Worm (Caenorhabditis elegans): ENCODE measurements around the gene F27D9.2.
A peak's percentile ranks its signal among the peaks of the same experiment; 100 is the strongest.
"Not testable (repeated sequence)": the region's sequence is repeated elsewhere in the genome, so short reads cannot be mapped to it uniquely, and the experiment has no call there.

Gene F27D9.2

DNA sequence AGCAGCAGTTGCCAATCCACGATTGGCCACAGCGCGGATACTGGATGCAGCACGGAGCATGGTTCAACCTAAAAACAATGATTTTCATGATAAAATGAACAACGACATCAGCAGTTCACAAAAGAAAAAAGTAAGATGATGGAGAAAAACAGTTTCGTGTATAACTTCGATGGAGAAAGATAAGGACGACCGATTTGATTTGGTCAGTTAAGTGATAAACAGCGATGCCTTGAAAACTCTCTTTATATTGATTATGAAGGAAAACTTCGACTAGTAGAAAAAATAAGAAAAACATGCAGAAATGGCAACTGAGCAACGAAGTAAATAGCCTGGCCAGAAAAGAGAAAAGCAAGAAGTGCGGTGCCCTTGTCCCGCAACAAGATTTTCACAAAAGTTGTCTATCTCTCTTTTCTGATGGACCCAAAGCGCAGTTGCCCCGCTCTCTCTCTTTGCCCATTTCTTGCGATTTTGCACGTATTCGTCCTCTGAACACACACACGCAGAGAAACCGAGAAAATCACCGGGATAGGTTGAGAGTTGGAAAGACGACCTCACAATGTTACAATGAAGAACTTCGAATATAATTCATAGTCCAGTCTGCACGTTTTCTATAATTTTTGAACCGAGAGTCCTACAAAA, 11.8 kb upstream of the F27D9.2 start, which contains the start of gene pcca-1:
pcca-1 (minus strand) TSS at position 68 of the 639 bp plus-strand sequence.
- TF ChIP-seq dao-5 (tag; optimal IDR thresholded peaks at IDR 0.05) (no peak), him-1 (tag; optimal IDR thresholded peaks at IDR 0.05) (no peak), W03F9.2 (tag; optimal IDR thresholded peaks at IDR 0.05) (no peak)

DNA sequence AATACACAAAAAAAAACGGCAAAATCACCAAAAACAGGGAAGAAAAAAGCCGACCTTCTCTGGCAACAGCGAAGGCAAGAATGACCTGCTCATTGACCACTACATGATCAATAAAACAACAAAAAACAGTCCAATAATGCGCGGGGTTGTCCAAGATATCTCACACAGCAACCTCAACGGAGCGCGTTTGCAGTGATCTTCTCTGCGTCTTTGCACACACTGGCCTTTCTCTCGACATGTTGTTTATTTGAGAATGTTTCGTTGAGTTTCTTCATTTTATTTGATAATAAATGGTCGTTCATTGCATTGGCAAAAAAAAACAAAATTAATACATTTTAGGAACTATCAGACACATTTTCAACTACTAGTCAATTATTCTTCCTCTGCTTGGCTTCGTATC, 11.2 kb upstream of the F27D9.2 start:
- TF ChIP-seq dao-5 (tag; optimal IDR thresholded peaks at IDR 0.05): no peak
- TF ChIP-seq W03F9.2 (tag; optimal IDR thresholded peaks at IDR 0.05): no peak
- TF ChIP-seq him-1 (tag; optimal IDR thresholded peaks at IDR 0.05): no peak

DNA sequence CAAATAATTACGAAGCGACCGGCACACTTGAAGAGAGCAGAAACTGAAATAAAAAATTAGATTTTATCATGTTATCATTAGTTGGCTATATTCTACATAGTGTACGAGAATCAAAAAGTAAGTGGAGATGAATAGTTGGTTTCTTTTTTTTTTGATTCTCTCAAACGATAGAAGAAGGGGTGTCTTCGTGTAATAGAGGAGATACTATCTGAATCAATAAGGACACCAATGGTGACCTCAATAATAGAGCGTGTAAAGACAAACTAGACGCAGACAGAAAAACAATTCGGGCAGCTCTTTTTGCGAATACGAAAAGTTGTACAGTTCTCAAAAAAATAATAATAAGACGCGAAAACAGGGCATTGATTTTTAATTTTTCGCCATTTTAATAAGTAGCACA, 10.3 kb upstream of the F27D9.2 start:
- TF ChIP-seq him-1 (tag; optimal IDR thresholded peaks at IDR 0.05) (no peak), W03F9.2 (tag; optimal IDR thresholded peaks at IDR 0.05) (no peak), dao-5 (tag; optimal IDR thresholded peaks at IDR 0.05) (no peak)

DNA sequence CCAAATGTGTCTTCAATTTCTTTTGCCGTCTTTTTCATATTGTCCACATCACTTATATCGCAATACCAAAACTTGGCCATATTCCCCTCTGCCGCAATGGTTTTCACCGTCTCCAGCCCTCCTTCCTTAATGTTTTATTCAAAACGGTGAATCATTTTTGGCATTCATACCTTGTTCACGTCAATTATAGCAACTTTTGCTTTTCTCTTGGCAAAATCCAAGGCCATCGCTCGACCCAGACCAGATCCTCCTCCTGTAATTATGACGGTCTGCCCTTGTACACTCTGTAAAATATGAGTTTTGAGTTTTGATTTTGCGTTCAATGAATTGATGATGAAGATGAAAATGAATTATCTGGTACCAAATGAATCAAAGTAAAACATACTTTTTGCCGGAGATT, 8.4 kb upstream of the F27D9.2 start:
- TF ChIP-seq W03F9.2 (tag; optimal IDR thresholded peaks at IDR 0.05): no peak
- no peak for TF ChIP-seq dao-5 (tag; optimal IDR thresholded peaks at IDR 0.05)
- no peak for TF ChIP-seq him-1 (tag; optimal IDR thresholded peaks at IDR 0.05)

DNA sequence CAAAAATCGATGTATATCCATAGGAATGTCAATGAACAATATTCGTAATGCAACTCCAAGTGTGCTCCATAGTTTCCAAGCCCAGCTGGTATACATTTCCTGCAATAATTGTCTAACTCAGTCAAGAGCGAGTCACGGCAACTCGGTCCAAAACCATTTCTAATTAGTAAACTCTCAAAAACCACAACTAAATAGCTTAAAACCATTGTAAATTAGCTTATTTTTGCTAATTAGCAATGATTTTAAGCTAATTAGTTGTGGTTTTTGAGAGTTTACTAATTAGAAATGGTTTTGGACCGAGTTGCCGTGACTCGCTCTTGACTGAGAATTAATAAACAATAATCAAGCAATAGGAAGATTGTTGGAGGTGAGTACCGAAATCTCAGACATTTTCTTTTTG, 8.0 kb upstream of the F27D9.2 start, which contains the start of gene dhs-29:
dhs-29 (minus strand) TSS at position 101 of the 400 bp plus-strand sequence.
- not testable (repeated sequence) for TF ChIP-seq him-1, dao-5, W03F9.2 (tag; optimal IDR thresholded peaks at IDR 0.05)

DNA sequence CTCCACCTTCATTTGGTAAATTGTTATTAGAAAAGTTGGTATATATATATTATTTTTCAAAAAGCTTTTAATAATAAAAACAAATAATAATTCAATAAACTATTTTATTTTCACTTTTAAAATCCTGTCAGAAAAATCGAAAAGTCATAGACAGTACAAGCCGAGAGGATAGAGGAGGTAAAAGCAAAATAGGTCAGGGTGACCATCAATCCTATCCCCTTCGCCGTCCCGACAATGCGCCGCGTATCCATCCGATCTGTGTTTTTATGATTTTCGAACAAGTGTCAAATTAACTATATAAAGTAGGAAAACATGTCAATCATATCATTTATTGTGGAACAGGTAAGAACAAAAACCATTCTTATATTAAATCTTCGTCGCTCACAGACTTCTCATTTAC, 7.4 kb upstream of the F27D9.2 start:
- TF ChIP-seq dao-5 (tag; optimal IDR thresholded peaks at IDR 0.05): no peak
- no peak for TF ChIP-seq W03F9.2 (tag; optimal IDR thresholded peaks at IDR 0.05)
- no peak for TF ChIP-seq him-1 (tag; optimal IDR thresholded peaks at IDR 0.05)

DNA sequence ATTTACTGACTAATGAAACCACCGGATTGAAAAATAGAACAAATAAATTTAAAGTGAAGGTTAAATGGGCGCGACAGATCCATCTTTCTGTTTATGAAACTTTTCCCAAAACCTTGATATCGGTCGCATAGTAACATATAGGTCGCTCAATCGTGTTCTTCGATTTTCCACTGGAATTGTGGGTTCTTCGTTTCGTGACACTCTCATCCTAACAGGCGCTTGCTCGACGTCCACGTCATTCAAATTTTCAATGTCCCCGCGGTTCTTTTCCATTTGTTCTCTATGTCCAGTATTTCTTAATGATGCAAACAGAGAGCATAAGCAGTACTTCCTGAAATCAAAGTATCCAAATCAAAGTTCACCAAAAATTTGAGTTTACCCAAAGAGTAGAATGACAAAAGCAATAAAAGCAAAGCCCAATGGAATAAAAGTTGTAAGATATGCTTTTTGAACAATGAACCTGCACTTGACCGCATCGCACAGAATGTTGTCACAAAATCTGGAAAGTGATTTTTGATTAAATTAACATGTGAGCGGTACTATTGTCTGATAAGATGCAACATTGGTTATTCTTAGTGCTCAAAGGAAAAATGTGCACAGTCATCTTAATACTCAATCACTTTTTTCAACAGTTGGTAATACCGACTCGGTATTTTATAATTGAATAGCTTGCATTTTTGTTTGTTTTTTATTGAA, 5.3 kb upstream of the F27D9.2 start, which contains the start of gene F27D9.13:
F27D9.13 (minus strand) TSS at position 51 of the 696 bp plus-strand sequence.
- no peak for TF ChIP-seq him-1 (tag; optimal IDR thresholded peaks at IDR 0.05)

DNA sequence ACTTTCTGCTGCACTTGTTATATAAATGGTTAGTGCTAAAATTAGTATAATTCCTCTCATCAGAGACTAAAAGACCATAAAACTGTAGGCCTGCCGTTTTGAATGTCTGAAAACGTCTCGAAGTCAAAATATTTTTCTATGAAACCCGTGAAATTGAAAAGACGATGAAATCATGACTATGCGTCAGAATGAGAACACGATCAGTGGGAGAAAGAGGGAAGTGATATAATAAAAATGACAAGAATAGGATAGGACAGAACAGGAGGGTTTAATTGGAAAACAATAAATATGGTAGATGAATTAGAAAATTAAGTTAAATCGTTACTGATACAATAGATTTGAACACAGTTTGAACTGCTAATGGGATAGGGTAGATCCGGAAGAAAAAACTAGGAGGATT, 2.1 kb upstream of the F27D9.2 start, which contains the start of gene F27D9.7:
F27D9.7 (minus strand) TSS at position 101 of the 400 bp plus-strand sequence.
- TF ChIP-seq W03F9.2 (tag; optimal IDR thresholded peaks at IDR 0.05) (no peak), him-1 (tag; optimal IDR thresholded peaks at IDR 0.05) (no peak), dao-5 (tag; optimal IDR thresholded peaks at IDR 0.05) (no peak)

DNA sequence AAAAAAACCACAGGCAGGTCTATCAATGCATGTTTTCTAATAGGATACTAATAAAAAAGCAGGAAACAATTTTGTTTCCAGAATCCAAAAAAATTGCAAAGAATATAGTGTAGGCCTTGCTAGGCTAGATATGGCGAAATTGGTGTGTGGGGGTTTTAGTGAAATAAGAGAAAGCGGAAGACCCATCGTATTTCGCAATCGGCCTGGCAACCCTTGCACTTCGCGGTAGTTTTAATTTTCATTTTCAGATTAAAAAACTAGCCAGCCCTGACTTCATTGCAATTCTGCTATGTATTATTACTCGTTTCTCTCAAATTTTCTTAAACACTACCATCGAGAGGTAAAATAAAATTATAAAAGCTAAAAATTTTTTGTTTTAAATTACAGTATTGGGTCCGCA, 2.1 kb downstream of the F27D9.2 start:
- TF ChIP-seq dao-5 (tag; optimal IDR thresholded peaks at IDR 0.05) (no peak), him-1 (tag; optimal IDR thresholded peaks at IDR 0.05) (no peak), W03F9.2 (tag; optimal IDR thresholded peaks at IDR 0.05) (no peak)

DNA sequence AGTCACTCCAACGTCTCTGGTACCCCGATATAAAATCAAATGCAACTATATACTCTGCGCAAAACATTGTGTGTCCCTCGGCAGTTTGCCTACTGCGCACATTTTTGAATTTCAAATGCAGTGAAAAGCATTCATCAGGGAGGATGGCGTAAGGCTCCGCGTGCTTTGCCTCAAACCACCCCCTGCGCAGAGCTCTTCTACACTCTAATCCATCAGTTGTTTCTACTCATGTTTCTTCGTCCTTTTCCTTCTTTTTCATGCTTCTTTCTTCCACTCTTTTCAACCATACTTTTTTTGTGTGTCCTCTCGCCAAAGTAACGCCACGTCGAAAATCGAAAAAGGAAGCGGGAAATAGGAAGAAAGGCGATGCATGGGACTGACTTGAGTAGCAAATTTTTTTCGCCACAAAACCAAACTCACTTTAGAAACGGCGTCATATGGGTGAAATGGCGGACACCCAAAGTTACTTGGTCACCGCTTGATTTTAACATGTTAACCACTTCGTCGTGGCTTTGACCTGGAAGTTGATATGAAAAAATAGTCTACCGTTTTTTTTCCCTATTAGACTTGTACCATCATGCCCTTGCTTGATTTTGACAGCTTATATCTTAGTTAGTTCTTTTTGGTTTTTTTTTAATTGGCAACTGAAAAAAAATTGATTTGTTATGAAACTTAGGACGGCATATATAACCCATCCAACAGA, 5.8 kb downstream of the F27D9.2 start:
- TF ChIP-seq W03F9.2 (tag; optimal IDR thresholded peaks at IDR 0.05) (no peak), him-1 (tag; optimal IDR thresholded peaks at IDR 0.05) (peak; percentile 68), dao-5 (tag; optimal IDR thresholded peaks at IDR 0.05) (no peak)

DNA sequence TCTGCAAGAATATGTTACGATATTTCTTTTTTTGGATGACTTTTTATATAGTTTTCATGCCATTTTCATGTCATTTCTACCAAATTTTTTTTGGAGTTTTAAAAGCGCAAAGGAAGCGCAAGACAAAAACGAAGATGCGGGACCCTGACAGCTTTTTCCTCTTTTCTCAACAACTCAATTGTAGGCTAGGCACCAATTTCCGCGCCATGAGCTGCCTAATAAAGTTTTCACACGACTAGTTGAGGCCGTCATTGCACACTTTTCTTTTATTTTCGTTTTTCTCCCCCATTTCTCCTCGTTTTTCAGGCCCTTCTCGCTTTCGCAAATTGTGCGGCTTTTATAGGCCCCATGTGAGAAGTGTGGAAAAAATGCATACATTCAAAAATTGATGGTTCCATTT, 7.0 kb downstream of the F27D9.2 start:
- TF ChIP-seq dao-5 (tag; optimal IDR thresholded peaks at IDR 0.05) (no peak), him-1 (tag; optimal IDR thresholded peaks at IDR 0.05) (no peak), W03F9.2 (tag; optimal IDR thresholded peaks at IDR 0.05) (no peak)

DNA sequence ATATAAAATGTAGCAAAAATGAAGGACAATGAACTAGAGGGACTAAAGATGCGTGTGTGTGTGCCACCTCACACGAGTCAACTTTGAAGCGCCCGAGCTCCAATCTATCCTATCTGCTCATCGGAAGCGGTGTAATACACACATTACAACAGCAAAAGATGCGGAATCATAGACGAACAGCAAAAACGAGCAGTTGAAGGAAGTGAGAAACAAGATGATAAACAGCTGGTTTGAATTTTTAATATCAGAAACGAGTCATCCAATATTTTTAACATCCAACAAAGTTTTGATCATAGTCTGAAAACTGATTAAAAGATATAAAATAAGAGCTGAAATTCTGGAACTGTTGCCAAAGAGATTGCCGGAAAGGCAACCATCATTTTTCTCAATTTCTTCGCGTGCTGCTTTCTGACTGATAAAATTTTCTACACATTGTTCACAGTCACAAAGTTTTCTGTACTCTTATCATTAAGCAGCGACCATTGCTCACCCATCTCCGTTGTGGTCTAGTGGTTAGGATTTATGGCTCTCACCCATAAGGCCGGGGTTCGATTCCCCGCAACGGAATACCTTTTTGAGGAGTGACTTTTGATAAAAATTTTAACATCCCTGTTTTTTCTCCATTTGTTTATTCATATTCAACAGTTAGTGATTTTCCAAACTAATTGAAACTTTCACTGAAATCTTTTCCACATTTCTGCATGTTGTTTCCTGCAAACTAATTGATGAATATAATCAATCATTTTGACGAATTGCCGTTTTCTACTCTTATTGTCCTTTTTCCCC, 7.9 kb downstream of the F27D9.2 start, which contains the start of gene stn-2:
stn-2 (minus strand) TSS at position 75 of the 786 bp plus-strand sequence.
- no peak for TF ChIP-seq dao-5 (tag; optimal IDR thresholded peaks at IDR 0.05)
- TF ChIP-seq him-1 (tag; optimal IDR thresholded peaks at IDR 0.05): no peak
- no peak for TF ChIP-seq W03F9.2 (tag; optimal IDR thresholded peaks at IDR 0.05)
